Worm (Caenorhabditis elegans) whole organism, young adult: Measurements from ENCODE around the gene clec-64.
A peak's percentile ranks its signal among the peaks of the same experiment; 100 is the strongest.

Experiments
- F55B11.4 ChIP-seq: sonication (generic microtip); optimal IDR thresholded peaks from 2 replicates; lab custom pipeline; 2016; ENCODE audit warnings: missing compliant biosample characterization, missing genetic modification characterization, borderline replicate concordance; ENCODE audit not compliant: insufficient read depth
- Y53F4B.3 ChIP-seq: fragments of 200-800 bp; sonication (Bioruptor generic); IDR thresholded peaks from 2 replicates; pipeline ENCODE4 v1.3.6; 2022; ENCODE audit warnings: missing genetic modification reagents, missing genetic modification characterization, missing compliant biosample characterization
- bed-1 ChIP-seq: fragments of 200-800 bp; sonication (Bioruptor generic); IDR thresholded peaks from 2 replicates; pipeline ENCODE4 v1.3.6; 2022; ENCODE audit warnings: missing genetic modification reagents, missing genetic modification characterization, missing compliant biosample characterization
- dpl-1 ChIP-seq: fragments of 150-350 bp; optimal IDR thresholded peaks from 2 replicates; lab custom pipeline; 2014; ENCODE audit warnings: missing biosample characterization, missing genetic modification reagents, missing genetic modification characterization
- nhr-27 ChIP-seq: fragments of 200-800 bp; sonication (Bioruptor generic); optimal IDR thresholded peaks from 2 replicates; lab custom pipeline; 2018; ENCODE audit warnings: mild to moderate bottlenecking, missing genetic modification characterization, moderate library complexity, missing compliant biosample characterization
- snpc-4 ChIP-seq, 5 experiments: fragments of 150-350 bp in 1 of 5; sonication (generic microtip) in 4 of 5; optimal IDR thresholded peaks; 2 replicates each; lab custom pipeline; 2014 to 2018; ENCODE audit warnings: missing genetic modification characterization in 5 of 5, missing biosample characterization in 3 of 5, antibody characterized with exemption in 2 of 5, mild to moderate bottlenecking in 2 of 5, missing compliant biosample characterization in 2 of 5, missing genotype in 2 of 5, moderate library complexity in 2 of 5, missing genetic modification reagents in 1 of 5

DNA sequence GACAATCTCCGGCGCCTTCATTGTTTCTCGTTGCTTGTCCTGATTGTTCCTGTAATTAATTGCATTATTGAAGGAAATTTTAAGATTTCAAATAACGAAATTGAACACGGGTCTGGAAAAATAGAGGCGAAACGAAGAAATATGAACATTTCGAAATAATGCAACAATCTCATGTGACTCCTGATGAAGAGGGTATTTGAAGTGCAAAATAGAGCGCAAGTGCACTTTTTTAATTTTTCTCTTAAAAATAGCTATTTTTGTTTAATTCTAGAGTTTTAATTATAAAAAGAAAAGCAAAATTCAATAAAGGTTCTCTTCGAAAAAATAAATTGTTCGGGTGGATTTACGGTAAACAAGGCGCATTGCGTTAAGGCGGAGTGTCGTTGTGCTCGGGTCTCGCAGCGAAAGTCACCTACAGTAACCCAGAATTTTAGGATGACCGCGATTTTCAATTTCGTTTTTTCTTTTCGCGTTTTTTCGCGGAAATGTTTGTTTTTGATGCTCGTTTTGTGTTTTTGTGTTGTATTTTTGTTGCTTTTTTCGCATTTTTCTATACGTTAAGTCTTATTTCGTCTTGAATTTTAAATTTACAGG, 21.0 kb downstream of the clec-64 start, which contains the start of the genes F58G1.2 and wago-4:
- TF ChIP-seq snpc-4 (GFP tag; optimal IDR thresholded peaks at IDR 0.05; lab: Kevin White, UChicago), result no peak
- TF ChIP-seq snpc-4 (tag; optimal IDR thresholded peaks at IDR 0.05; lab: Kevin White, UChicago), result peak in 3 of 4 experiments; percentile 26 to 50 (median 30)
- peak; percentile 88 for TF ChIP-seq dpl-1
- no peak for TF ChIP-seq bed-1 (GFP tag; lab: Robert Waterston, UW)
- TF ChIP-seq F55B11.4 (tag; lab: Kevin White, UChicago), result no peak
- TF ChIP-seq Y53F4B.3 (GFP tag; lab: Robert Waterston, UW), result peak; percentile 36; the same call in 1 of the 2 replicates
- no peak for TF ChIP-seq nhr-27 (tag; lab: Kevin White, UChicago)
